Fruit fly (Drosophila melanogaster): ENCODE results near the gene Hcf.

Hcf gene

DNA sequence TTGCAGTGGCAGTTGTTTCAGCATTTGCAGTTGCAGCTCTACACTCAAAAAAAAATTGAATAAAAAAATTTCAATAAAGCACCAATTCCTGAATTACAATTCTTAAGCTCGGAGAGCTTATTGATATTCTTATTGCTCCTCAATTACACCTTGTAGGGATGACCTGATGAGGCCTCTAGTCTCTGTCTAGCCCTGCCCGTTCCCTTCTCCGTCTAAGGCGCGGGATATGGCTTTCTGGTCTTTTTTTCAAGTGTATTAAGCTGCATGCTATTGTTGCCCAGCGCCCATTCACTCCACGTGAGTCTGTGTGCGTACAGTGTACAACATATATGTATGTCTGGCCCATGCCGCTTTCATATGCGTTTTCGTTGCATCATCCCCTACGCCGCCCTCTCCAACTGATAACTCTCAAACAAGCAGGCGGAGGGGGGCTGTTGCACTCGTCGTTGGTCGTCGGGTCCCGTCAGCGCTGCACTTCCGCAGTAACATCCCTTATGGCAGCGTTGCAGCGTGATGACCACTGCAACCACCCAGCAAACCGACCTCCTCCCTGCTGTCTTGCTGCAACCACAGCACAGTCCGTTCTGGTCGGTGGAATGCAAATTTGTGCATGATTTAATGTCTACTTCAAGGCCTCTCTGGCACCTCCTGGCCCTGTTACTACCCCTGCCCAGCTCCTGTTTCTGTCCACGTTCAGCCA is 36.3 kb downstream of the Hcf start (continued):
- TF ChIP-seq CG7368 (GFP tag; optimal IDR thresholded peaks at IDR 0.05) = no peak
- TF ChIP-seq CG31627 (GFP tag; optimal IDR thresholded peaks at IDR 0.05) = peak; percentile 29
- TF ChIP-seq CG6163 (GFP tag; IDR thresholded peaks at IDR 0.05) = no peak
- no peak for TF ChIP-seq ss (GFP tag; optimal IDR thresholded peaks at IDR 0.05)
- TF ChIP-seq cyc (GFP tag; optimal IDR thresholded peaks at IDR 0.05) = peak; percentile 38

DNA sequence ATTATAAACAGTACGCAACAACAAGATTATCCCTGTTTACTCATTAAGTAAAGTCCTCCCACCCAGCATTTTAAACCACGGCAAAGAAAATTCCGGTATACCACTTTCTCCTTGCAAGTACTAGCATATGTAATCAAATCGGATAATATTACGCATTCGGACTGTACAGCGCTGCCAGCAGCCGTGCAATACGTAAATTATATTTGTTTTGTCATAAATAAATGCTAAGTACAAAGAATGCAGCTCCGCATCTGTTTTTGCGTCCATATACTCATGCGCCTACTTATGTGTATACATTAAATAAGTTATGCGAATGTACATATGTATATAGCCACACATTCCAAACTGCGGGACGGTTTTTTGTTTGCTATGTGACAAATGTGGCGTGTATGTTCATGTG is 38.8 kb downstream of the Hcf start:
- TF ChIP-seq CG11762 (GFP tag; optimal IDR thresholded peaks at IDR 0.05; ENCODE audit: insufficient read depth) (no peak), fkh (GFP tag; optimal IDR thresholded peaks at IDR 0.05) (peak; percentile 35), CG6163 (GFP tag; IDR thresholded peaks at IDR 0.05) (no peak), Ets21C (GFP tag; optimal IDR thresholded peaks at IDR 0.05) (no peak), svp (GFP tag) (peak; percentile 27), CG34406 (GFP tag; optimal IDR thresholded peaks at IDR 0.05) (no peak), CG3919 (GFP tag; optimal IDR thresholded peaks at IDR 0.05) (no peak), lz (GFP tag; optimal IDR thresholded peaks at IDR 0.05) (no peak), CG11902 (GFP tag; optimal IDR thresholded peaks at IDR 0.05) (no peak), CG4318 (GFP tag; optimal IDR thresholded peaks at IDR 0.05) (no peak), Ets96B (tag; optimal IDR thresholded peaks at IDR 0.05) (no peak)

DNA sequence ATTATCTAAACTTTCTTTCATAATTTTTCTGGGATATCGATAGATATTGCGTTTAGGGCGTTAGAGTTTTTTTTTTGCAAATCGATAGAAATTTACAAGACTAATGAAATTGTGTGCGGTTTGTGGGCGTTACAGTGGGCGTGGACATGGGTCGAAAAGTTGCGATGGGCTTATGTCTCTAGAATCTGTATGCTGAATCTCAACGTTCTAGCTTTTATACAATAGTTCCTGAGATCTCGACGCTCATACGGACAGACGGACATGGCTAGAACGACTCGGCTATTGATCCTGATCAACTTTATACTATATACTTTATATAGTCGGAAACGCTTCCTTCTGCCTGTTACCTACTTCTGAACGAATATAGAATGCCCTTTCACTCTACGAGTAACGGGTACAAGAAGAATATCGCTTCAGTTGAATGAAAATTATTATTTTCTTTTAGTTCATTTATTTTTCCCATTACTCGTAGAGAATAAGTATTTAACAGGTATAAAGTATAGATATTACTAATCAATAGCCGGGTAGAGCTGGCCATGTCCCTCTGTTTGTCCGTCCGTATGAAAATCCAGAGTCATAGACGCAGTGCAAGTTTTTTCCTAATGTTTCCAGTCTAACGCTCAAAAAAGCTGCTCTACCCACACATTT is 43.3 kb downstream of the Hcf start:
- TF ChIP-seq Lpt (GFP tag; optimal IDR thresholded peaks at IDR 0.05) (no peak), salr (GFP tag; optimal IDR thresholded peaks at IDR 0.05) (no peak)

DNA sequence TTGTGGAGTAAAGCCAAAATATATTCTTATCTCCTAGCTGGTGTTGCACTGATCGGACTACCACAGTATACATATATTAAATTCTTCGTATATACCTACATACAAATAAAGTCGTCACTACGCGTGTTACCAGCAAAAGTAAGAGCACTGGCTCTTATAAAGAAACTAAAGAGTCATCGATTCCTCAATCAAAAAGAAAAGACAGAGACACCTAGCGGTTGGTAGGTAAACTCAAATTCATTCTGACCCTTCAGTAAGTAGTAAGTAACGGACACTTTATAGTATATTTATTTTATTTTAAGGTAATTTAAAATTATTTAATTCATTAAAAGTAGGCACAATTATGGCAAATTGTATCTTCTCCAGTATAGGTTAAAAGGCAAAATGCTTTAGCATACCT is 44.6 kb downstream of the Hcf start:
- TF ChIP-seq Lpt (GFP tag; optimal IDR thresholded peaks at IDR 0.05) (no peak), CG6163 (GFP tag; IDR thresholded peaks at IDR 0.05) (no peak), Ets96B (tag; optimal IDR thresholded peaks at IDR 0.05) (peak; percentile 21), CG16779 (tag; optimal IDR thresholded peaks at IDR 0.05) (no peak), fd85E (GFP tag; optimal IDR thresholded peaks at IDR 0.05) (no peak), Smox (GFP tag; optimal IDR thresholded peaks at IDR 0.05) (no peak), CG3919 (GFP tag; optimal IDR thresholded peaks at IDR 0.05) (peak; percentile 67), Hr39 (GFP tag; optimal IDR thresholded peaks at IDR 0.05) (no peak), CG34406 (GFP tag; optimal IDR thresholded peaks at IDR 0.05) (no peak), lz (GFP tag; optimal IDR thresholded peaks at IDR 0.05) (no peak), CG6792 (GFP tag; optimal IDR thresholded peaks at IDR 0.05) (no peak), Gug (GFP tag; IDR thresholded peaks at IDR 0.05) (no peak), Hr38 (GFP tag; optimal IDR thresholded peaks at IDR 0.05) (no peak), CG1621 (tag; optimal IDR thresholded peaks at IDR 0.05) (no peak), CG15336 (GFP tag; IDR thresholded peaks at IDR 0.05) (no peak), pdm3 (GFP tag; optimal IDR thresholded peaks at IDR 0.05) (peak; percentile 19), Ets21C (GFP tag; optimal IDR thresholded peaks at IDR 0.05) (no peak), CG11294 (GFP tag; IDR thresholded peaks at IDR 0.05) (no peak), CG6808 (GFP tag; optimal IDR thresholded peaks at IDR 0.05) (peak; percentile 45), vri (GFP tag; optimal IDR thresholded peaks at IDR 0.05) (no peak), Sox15 (GFP tag; optimal IDR thresholded peaks at IDR 0.05) (no peak), eg (GFP tag; IDR thresholded peaks at IDR 0.05) (no peak), CG9139 (GFP tag; optimal IDR thresholded peaks at IDR 0.05) (peak; percentile 65), Eip93F (GFP tag; optimal IDR thresholded peaks at IDR 0.05) (no peak), topi (GFP tag; optimal IDR thresholded peaks at IDR 0.05) (peak; percentile 18), CG8632 (GFP tag; optimal IDR thresholded peaks at IDR 0.05) (peak; percentile 12), CG8319 (GFP tag; optimal IDR thresholded peaks at IDR 0.05) (no peak), Sox102F (GFP tag; optimal IDR thresholded peaks at IDR 0.05) (peak; percentile 51), dsx (GFP tag; optimal IDR thresholded peaks at IDR 0.05; ENCODE audit: poor library complexity, severe bottlenecking) (peak; percentile 2), spab (GFP tag; optimal IDR thresholded peaks at IDR 0.05) (peak; percentile 1), CG11762 (GFP tag; optimal IDR thresholded peaks at IDR 0.05; ENCODE audit: insufficient read depth) (peak; percentile 37), CG10669 (GFP tag; optimal IDR thresholded peaks at IDR 0.05) (peak; percentile 20), ss (GFP tag; optimal IDR thresholded peaks at IDR 0.05) (peak; percentile 40 to 43), CG3032 (tag; optimal IDR thresholded peaks at IDR 0.05) (no peak), Eip75B (GFP tag; optimal IDR thresholded peaks at IDR 0.05) (peak; percentile 35)

All from whole organism, prepupa.